Worm (Caenorhabditis elegans): ENCODE results near the gene fbxa-9.

DNA sequence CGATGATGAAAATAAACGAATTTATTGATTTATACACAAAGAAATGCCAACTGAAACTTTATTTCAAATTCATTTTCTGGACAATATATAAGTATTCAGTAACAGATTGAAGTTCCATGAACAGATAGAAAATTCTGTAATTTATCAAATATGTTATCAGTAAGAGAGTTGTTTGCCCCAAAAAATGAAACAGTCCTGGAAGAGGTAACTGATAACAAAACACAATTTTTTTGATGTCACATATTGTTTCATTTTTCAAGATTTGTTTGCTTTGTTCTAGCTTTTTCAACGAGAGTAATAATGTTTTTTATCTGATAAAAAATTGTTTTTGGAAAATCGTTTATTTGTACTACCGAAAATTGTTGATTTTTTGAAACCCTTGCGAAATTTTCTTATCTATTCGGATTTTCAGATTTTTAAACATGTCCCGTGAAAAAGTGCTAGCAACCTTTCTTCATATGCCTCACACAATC lies 13.4 kb upstream of the fbxa-9 start, which contains the start of gene fbxa-73:
- TF ChIP-seq K09A11.1 (tag; optimal IDR thresholded peaks at IDR 0.05; ENCODE audit: insufficient read depth) (no peak), nhr-232 (tag; optimal IDR thresholded peaks at IDR 0.05) (no peak), fax-1 (tag; optimal IDR thresholded peaks at IDR 0.05) (no peak), lin-11 (tag; optimal IDR thresholded peaks at IDR 0.05) (no peak), pha-2 (tag; optimal IDR thresholded peaks at IDR 0.05) (no peak), ceh-9 (tag; optimal IDR thresholded peaks at IDR 0.05) (no peak), sox-2 (GFP tag; IDR thresholded peaks at IDR 0.05) (no peak)

Data from whole organism, late embryonic.